Worm (Caenorhabditis elegans) whole organism, early embryonic: ENCODE measurements around the gene clec-178.

Source experiments
- B0310.2 ChIP-seq: sonication (generic microtip); optimal IDR thresholded peaks from 2 replicates; lab custom pipeline; 2016; ENCODE audit warnings: mild to moderate bottlenecking, missing genetic modification characterization, missing compliant biosample characterization
- F13C5.2 ChIP-seq: sonication (generic microtip); optimal IDR thresholded peaks from 2 replicates; lab custom pipeline; 2017; ENCODE audit warnings: mild to moderate bottlenecking, missing genetic modification characterization, inconsistent platforms, missing compliant biosample characterization
- aly-1 ChIP-seq: sonication (generic microtip); optimal IDR thresholded peaks from 2 replicates; lab custom pipeline; 2016; ENCODE audit warnings: missing genetic modification characterization, missing compliant biosample characterization
- ama-1 ChIP-seq: fragments of 150-350 bp; optimal IDR thresholded peaks from 2 replicates; lab custom pipeline; 2014
- ets-7 ChIP-seq: sonication (generic microtip); optimal IDR thresholded peaks from 2 replicates; lab custom pipeline; 2016; ENCODE audit warnings: missing genotype, missing genetic modification characterization, missing compliant biosample characterization
- flt-1 ChIP-seq: fragments of 200-800 bp; sonication (Bioruptor generic); IDR thresholded peaks from 2 replicates; pipeline ENCODE4 v1.3.6; 2022; ENCODE audit warnings: missing genetic modification characterization, missing compliant biosample characterization
- hmbx-1 ChIP-seq: sonication (generic microtip); optimal IDR thresholded peaks from 2 replicates; lab custom pipeline; 2016; ENCODE audit warnings: mild to moderate bottlenecking, missing genetic modification characterization, missing compliant biosample characterization
- hmg-4 ChIP-seq: fragments of 200-800 bp; sonication (Bioruptor generic); optimal IDR thresholded peaks from 2 replicates; lab custom pipeline; 2018; ENCODE audit warnings: mild to moderate bottlenecking, missing genetic modification characterization, missing compliant biosample characterization
- hnd-1 ChIP-seq: sonication (generic microtip); optimal IDR thresholded peaks from 2 replicates; lab custom pipeline; 2016; ENCODE audit warnings: missing genetic modification characterization, missing compliant biosample characterization
- pes-1 ChIP-seq: fragments of 200-800 bp; sonication (Bioruptor generic); IDR thresholded peaks from 2 replicates; pipeline ENCODE4 v1.3.6; 2022; ENCODE audit warnings: missing genetic modification reagents, missing genetic modification characterization, missing compliant biosample characterization
- sea-1 ChIP-seq: fragments of 200-800 bp; sonication (Bioruptor generic); conservative IDR thresholded peaks from 2 replicates; pipeline ENCODE4 v1.3.6; 2022; ENCODE audit warnings: missing genetic modification characterization, missing compliant biosample characterization
- tra-4 ChIP-seq: sonication (generic microtip); optimal IDR thresholded peaks from 2 replicates; lab custom pipeline; 2017; ENCODE audit warnings: missing genetic modification characterization, missing compliant biosample characterization

DNA sequence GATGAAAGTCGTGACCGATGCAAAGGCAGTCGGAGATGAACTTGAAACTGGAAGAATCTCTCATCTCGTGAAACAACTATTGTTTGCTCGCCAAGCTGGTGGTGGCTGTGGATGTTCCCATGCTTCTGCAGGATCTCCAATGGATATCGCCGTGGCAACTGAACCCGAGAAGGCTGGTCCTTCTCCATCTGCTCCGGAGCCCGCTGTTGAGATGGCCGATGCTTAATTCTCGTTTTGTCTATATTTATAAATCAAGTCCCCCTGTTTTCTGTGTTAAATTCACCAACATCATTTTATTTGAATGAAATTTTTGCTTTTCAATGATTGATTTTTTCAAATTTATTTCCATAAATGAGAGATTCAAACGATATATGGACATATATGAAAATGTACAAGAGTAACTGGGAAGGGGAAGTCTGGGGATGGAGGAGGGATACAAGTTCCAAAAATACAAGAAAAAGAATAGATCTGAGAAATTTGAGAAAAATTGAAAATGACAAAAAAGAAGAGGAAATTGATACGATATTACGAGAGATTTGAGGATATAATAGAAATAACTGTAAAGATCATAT lies 2.9 kb upstream of the clec-178 start:
- TF ChIP-seq ets-7, result no peak
- TF ChIP-seq aly-1 (tag; lab: Kevin White, UChicago), result no peak
- no peak for TF ChIP-seq tra-4 (tag; lab: Kevin White, UChicago)
- TF ChIP-seq hmg-4 (GFP tag; lab: Kevin White, UChicago), result no peak
- TF ChIP-seq ama-1, result no peak
- no peak for TF ChIP-seq hnd-1 (tag; lab: Kevin White, UChicago)
- no peak for TF ChIP-seq sea-1 (GFP tag; lab: Robert Waterston, UW)
- TF ChIP-seq B0310.2 (tag; lab: Kevin White, UChicago), result no peak
- no peak for TF ChIP-seq flt-1 (GFP tag; lab: Robert Waterston, UW)
- no peak for TF ChIP-seq pes-1 (GFP tag; lab: Robert Waterston, UW)
- TF ChIP-seq F13C5.2 (tag; lab: Kevin White, UChicago), result no peak
- no peak for TF ChIP-seq hmbx-1
